Fruit fly (Drosophila melanogaster) whole organism, embryonic: Measurements from ENCODE around the gene CG18788.

Experiments used
- Aef1 ChIP-seq: fragments of 200-800 bp; sonication (Bioruptor generic); IDR thresholded peaks from 3 replicates; pipeline ENCODE4 v1.3.6; 2022; ENCODE audit warnings: missing biosample characterization, missing genetic modification characterization
- CG11504 ChIP-seq: fragments of 200-800 bp; sonication (Bioruptor generic); optimal IDR thresholded peaks from 3 replicates; lab custom pipeline; 2019; ENCODE audit warnings: missing biosample characterization, mild to moderate bottlenecking, missing genetic modification characterization, moderate library complexity
- CG12219 ChIP-seq: fragments of 200-800 bp; sonication (Bioruptor generic); optimal IDR thresholded peaks from 3 replicates; lab custom pipeline; 2018; ENCODE audit warnings: missing biosample characterization, mild to moderate bottlenecking, missing genetic modification characterization
- CG12659 ChIP-seq: fragments of 200-800 bp; sonication (Bioruptor generic); optimal IDR thresholded peaks from 3 replicates; lab custom pipeline; 2017; ENCODE audit warnings: mild to moderate bottlenecking, missing biosample characterization, missing genetic modification reagents, missing genetic modification characterization
- CG13894 ChIP-seq: fragments of 200-800 bp; sonication (Bioruptor generic); optimal IDR thresholded peaks from 3 replicates; lab custom pipeline; 2018; ENCODE audit warnings: missing biosample characterization, mild to moderate bottlenecking, missing genetic modification characterization, moderate library complexity
- CG15479 ChIP-seq: fragments of 200-800 bp; sonication (Bioruptor generic); optimal IDR thresholded peaks from 3 replicates; lab custom pipeline; 2019; ENCODE audit warnings: missing biosample characterization, mild to moderate bottlenecking, missing genetic modification characterization, moderate library complexity
- CG17361 ChIP-seq: fragments of 200-800 bp; sonication (Bioruptor generic); IDR thresholded peaks from 3 replicates; pipeline ENCODE4 v1.3.6; 2022; ENCODE audit warnings: missing biosample characterization, missing genetic modification characterization
- CG18599 ChIP-seq: fragments of 200-800 bp; sonication (Bioruptor generic); optimal IDR thresholded peaks from 3 replicates; lab custom pipeline; 2017; ENCODE audit warnings: missing biosample characterization, missing genetic modification characterization, mild to moderate bottlenecking, moderate library complexity, missing genetic modification reagents
- CG30020 ChIP-seq: fragments of 200-800 bp; optimal IDR thresholded peaks from 2 replicates; lab custom pipeline; 2019; ENCODE audit warnings: missing biosample characterization, mild to moderate bottlenecking, missing genetic modification characterization, moderate library complexity
- CG30431 ChIP-seq: fragments of 200-800 bp; sonication (Bioruptor generic); optimal IDR thresholded peaks from 2 replicates; lab custom pipeline; 2017; ENCODE audit warnings: missing biosample characterization, missing genetic modification characterization
- CG34376 ChIP-seq: fragments of 200-800 bp; sonication (Bioruptor generic); optimal IDR thresholded peaks from 2 replicates; lab custom pipeline; 2018; ENCODE audit warnings: missing biosample characterization, mild to moderate bottlenecking, missing genetic modification characterization
- CG34422 ChIP-seq: fragments of 200-800 bp; sonication (Bioruptor generic); IDR thresholded peaks from 3 replicates; pipeline ENCODE4 v1.3.6; 2022; ENCODE audit warnings: missing biosample characterization, missing genetic modification characterization
- CG3726 ChIP-seq: fragments of 200-800 bp; sonication (Bioruptor generic); IDR thresholded peaks from 3 replicates; pipeline ENCODE4, ENCODE4 v1.3.6; 2022; ENCODE audit warnings: missing biosample characterization, missing genetic modification characterization
- CG3995 ChIP-seq: fragments of 200-800 bp; sonication (Bioruptor generic); optimal IDR thresholded peaks from 3 replicates; lab custom pipeline; 2016; ENCODE audit warnings: missing biosample characterization, missing genetic modification characterization
- CG6689 ChIP-seq: fragments of 200-800 bp; sonication (Bioruptor generic); IDR thresholded peaks from 2 replicates; pipeline ENCODE4 v1.3.6; 2022; ENCODE audit warnings: missing biosample characterization, missing genetic modification characterization
- CG6854 ChIP-seq: fragments of 200-800 bp; sonication (Bioruptor generic); optimal IDR thresholded peaks from 3 replicates; lab custom pipeline; 2017; ENCODE audit warnings: missing biosample characterization, mild to moderate bottlenecking, missing genetic modification characterization
- CG7928 ChIP-seq: fragments of 200-800 bp; sonication (Bioruptor generic); optimal IDR thresholded peaks from 2 replicates; lab custom pipeline; 2017; ENCODE audit warnings: missing biosample characterization, mild to moderate bottlenecking, missing genetic modification characterization
- CG8290 ChIP-seq, 3 experiments: fragments of 200-800 bp; sonication (Bioruptor generic); optimal IDR thresholded peaks; 2 replicates each; lab custom pipeline; 2016 to 2019; ENCODE audit warnings: missing biosample characterization in 3 of 3, missing genetic modification characterization in 3 of 3, mild to moderate bottlenecking in 2 of 3, moderate library complexity in 1 of 3
- CG8944 ChIP-seq: fragments of 200-800 bp; sonication (Bioruptor generic); optimal IDR thresholded peaks from 3 replicates; lab custom pipeline; 2016; ENCODE audit warnings: missing biosample characterization, missing genetic modification characterization
- CG9437 ChIP-seq: fragments of 200-800 bp; sonication (Bioruptor generic); optimal IDR thresholded peaks from 2 replicates; lab custom pipeline; 2018; ENCODE audit warnings: missing biosample characterization, mild to moderate bottlenecking, missing genetic modification characterization
- CG9727 ChIP-seq: fragments of 200-800 bp; sonication (Bioruptor generic); optimal IDR thresholded peaks from 3 replicates; lab custom pipeline; 2017; ENCODE audit warnings: missing biosample characterization, mild to moderate bottlenecking, missing genetic modification characterization
- CG9817 ChIP-seq: fragments of 200-800 bp; sonication (Bioruptor generic); optimal IDR thresholded peaks from 2 replicates; lab custom pipeline; 2018; ENCODE audit warnings: missing biosample characterization, mild to moderate bottlenecking, missing genetic modification characterization, moderate library complexity
- Dip2 ChIP-seq: fragments of 200-800 bp; sonication (Bioruptor generic); IDR thresholded peaks from 2 replicates; pipeline ENCODE4 v1.3.6; 2022; ENCODE audit warnings: missing biosample characterization, missing genetic modification characterization
- Dref ChIP-seq: fragments of 200-800 bp; sonication (Bioruptor generic); IDR thresholded peaks from 2 replicates; pipeline ENCODE4 v1.3.6; 2022; ENCODE audit warnings: missing biosample characterization, missing genetic modification characterization
- E2f2 ChIP-seq: fragments of 200-800 bp; sonication (Bioruptor generic); IDR thresholded peaks from 2 replicates; pipeline ENCODE4 v1.3.6; 2022; ENCODE audit warnings: missing biosample characterization, missing genetic modification characterization
- Med ChIP-seq: fragments of 200-800 bp; sonication (Bioruptor generic); peaks from one replicate; lab custom pipeline; 2016; ENCODE audit warnings: missing biosample characterization, missing genetic modification characterization, mild to moderate bottlenecking, inconsistent platforms, moderate library complexity
- Rx ChIP-seq: fragments of 200-800 bp; sonication (Bioruptor generic); IDR thresholded peaks from 2 replicates; pipeline ENCODE4 v1.3.6; 2022; ENCODE audit warnings: missing biosample characterization, missing genetic modification characterization
- Sry-β ChIP-seq: fragments of 200-800 bp; sonication (Bioruptor generic); optimal IDR thresholded peaks from 2 replicates; lab custom pipeline; 2018; ENCODE audit warnings: missing biosample characterization, mild to moderate bottlenecking, missing genetic modification characterization, moderate library complexity
- Taf1 ChIP-seq: fragments of 200-800 bp; sonication (Bioruptor generic); IDR thresholded peaks from 2 replicates; pipeline ENCODE4 v1.3.6; 2022; ENCODE audit warnings: missing biosample characterization, missing genetic modification characterization
- Trl ChIP-seq, 3 experiments: fragments of >200 bp in 2 of 3; fragments of 200-800 bp in 1 of 3; sonication (Bioruptor generic) in 1 of 3; optimal IDR thresholded peaks; 2 replicates in 1 of 3; 3 replicates in 2 of 3; lab custom pipeline; 2016 to 2017; ENCODE audit warnings: missing biosample characterization in 1 of 3, missing genetic modification characterization in 1 of 3
- bcd ChIP-seq: fragments of 200-800 bp; sonication (Bioruptor generic); optimal IDR thresholded peaks from 2 replicates; lab custom pipeline; 2017; ENCODE audit warnings: missing biosample characterization, mild to moderate bottlenecking, missing genetic modification characterization
- chm ChIP-seq: fragments of 200-800 bp; sonication (Bioruptor generic); IDR thresholded peaks from 2 replicates; pipeline ENCODE4 v1.3.6; 2022; ENCODE audit warnings: missing biosample characterization, missing genetic modification characterization
- chn ChIP-seq: fragments of 200-800 bp; sonication (Bioruptor generic); optimal IDR thresholded peaks from 2 replicates; lab custom pipeline; 2016; ENCODE audit warnings: missing biosample characterization, missing genetic modification characterization
- dysf ChIP-seq: fragments of 200-800 bp; sonication (Bioruptor generic); IDR thresholded peaks from 3 replicates; pipeline ENCODE4 v1.3.6; 2022; ENCODE audit warnings: missing biosample characterization, missing genetic modification characterization
- emc ChIP-seq: fragments of 200-800 bp; sonication (Bioruptor generic); optimal IDR thresholded peaks from 2 replicates; lab custom pipeline; 2016; ENCODE audit warnings: missing biosample characterization, missing genetic modification characterization
- gcm2 ChIP-seq: fragments of 200-800 bp; sonication (Bioruptor generic); optimal IDR thresholded peaks from 2 replicates; lab custom pipeline; 2016; ENCODE audit warnings: missing biosample characterization, missing genetic modification characterization
- grau ChIP-seq: fragments of 200-800 bp; optimal IDR thresholded peaks from 3 replicates; lab custom pipeline; 2019; ENCODE audit warnings: missing biosample characterization, mild to moderate bottlenecking, missing genetic modification characterization, moderate library complexity
- gro ChIP-seq: fragments of 200-800 bp; sonication (Bioruptor generic); optimal IDR thresholded peaks from 2 replicates; lab custom pipeline; 2016; ENCODE audit warnings: missing biosample characterization, missing genetic modification characterization
- ham ChIP-seq: fragments of 200-800 bp; sonication (Bioruptor generic); IDR thresholded peaks from 2 replicates; pipeline ENCODE4 v1.3.6; 2022; ENCODE audit warnings: missing biosample characterization, missing genetic modification characterization
- hth ChIP-seq: fragments of >200 bp; optimal IDR thresholded peaks from 2 replicates; lab custom pipeline; 2017; ENCODE audit warnings: inconsistent platforms
- knrl ChIP-seq: fragments of 200-800 bp; sonication (Bioruptor generic); IDR thresholded peaks from 3 replicates; pipeline ENCODE4 v1.3.6; 2022; ENCODE audit warnings: missing biosample characterization, missing genetic modification characterization; ENCODE audit not compliant: partially characterized antibody
- lbe ChIP-seq: fragments of 200-800 bp; sonication (Bioruptor generic); optimal IDR thresholded peaks from 2 replicates; lab custom pipeline; 2016; ENCODE audit warnings: missing biosample characterization, mild to moderate bottlenecking, missing genetic modification characterization
- nerfin-1 ChIP-seq: fragments of 200-800 bp; sonication (Bioruptor generic); optimal IDR thresholded peaks from 3 replicates; lab custom pipeline; 2019; ENCODE audit warnings: missing biosample characterization, mild to moderate bottlenecking, missing genetic modification characterization, moderate library complexity
- nerfin-2 ChIP-seq: fragments of 200-800 bp; sonication (Bioruptor generic); IDR thresholded peaks from 2 replicates; pipeline ENCODE4 v1.3.6; 2022; ENCODE audit warnings: missing biosample characterization, missing genetic modification characterization; ENCODE audit not compliant: partially characterized antibody
- sens-2 ChIP-seq: fragments of 200-800 bp; sonication (Bioruptor generic); IDR thresholded peaks from 2 replicates; pipeline ENCODE4 v1.3.6; 2022; ENCODE audit warnings: missing biosample characterization, missing genetic modification characterization
- so ChIP-seq: fragments of 200-800 bp; sonication (Bioruptor generic); IDR thresholded peaks from 3 replicates; pipeline ENCODE4 v1.3.6; 2022; ENCODE audit warnings: missing biosample characterization, missing genetic modification characterization
- zen2 ChIP-seq: fragments of 200-800 bp; sonication (Bioruptor generic); IDR thresholded peaks from 3 replicates; pipeline ENCODE4 v1.3.6; 2022; ENCODE audit warnings: missing biosample characterization, missing genetic modification characterization; ENCODE audit not compliant: partially characterized antibody

Gene CG18788

DNA sequence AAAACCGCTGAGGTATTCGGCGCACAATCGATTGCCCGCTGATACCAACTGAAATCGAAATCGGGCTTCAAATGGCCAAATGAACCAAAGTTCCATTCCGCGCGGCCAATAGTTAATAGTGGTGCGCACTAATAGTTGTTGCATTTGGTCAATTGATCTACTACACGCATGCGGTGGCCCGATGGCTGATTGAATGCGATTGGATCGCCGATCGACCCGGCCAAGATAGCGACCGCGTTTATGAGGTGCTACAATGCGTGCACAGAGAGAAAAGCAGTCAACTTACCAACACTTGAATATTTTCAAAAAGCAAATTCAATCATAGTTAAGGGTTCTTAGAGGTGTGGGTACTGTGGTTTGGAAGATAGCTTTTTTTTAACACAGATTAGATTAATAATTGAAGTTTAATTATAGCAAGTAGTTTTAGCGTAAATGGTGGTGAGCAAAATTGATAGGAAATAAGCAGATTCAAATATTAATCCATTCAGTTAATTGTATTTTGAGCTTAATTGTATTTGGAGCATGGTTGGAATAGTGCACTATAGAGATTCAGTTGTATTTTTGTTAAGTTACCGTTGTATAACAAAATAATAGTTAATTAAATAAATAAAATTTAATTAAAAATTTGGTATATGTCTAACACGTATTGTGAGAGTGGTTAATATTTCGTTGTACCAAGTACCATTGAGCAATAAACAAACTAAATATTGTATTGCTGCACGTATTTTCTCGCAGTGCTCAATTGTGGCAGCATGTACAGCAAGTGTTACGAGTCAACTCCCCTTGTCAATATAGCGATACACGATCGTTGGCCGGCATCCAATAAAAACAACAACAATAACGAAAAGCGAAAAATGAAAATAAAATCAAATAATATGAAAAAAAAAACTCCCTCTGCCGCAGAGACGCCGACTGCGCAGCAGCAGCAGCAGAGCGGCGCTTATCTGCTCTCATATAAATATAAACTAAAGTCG, 7.2 kb upstream of the CG18788 start (continued):
- TF ChIP-seq sens-2 (GFP tag; lab: Robert Waterston, UW) (no peak), grau (tag; lab: Kevin White, UChicago) (peak; percentile 70), emc (GFP tag; lab: Kevin White, UChicago) (no peak), chm (GFP tag; lab: Robert Waterston, UW) (0 out of 2 replicates have a peak, but pooled peaks have one; percentile 40), CG8944 (GFP tag; lab: Kevin White, UChicago) (peak; percentile 37), Sry-β (peak; percentile 8), gcm2 (GFP tag; lab: Kevin White, UChicago) (peak; percentile 47), CG6854 (GFP tag; lab: Kevin White, UChicago) (no peak), CG12659 (GFP tag; lab: Kevin White, UChicago) (peak; percentile 68), CG17361 (GFP tag; lab: Robert Waterston, UW) (peak; percentile 89), CG3995 (GFP tag; lab: Kevin White, UChicago) (no peak), hth (lab: Kevin White, UChicago) (no peak), Med (peak; percentile 75), Trl (optimal IDR thresholded peaks at IDR 0.05; lab: Kevin White, UChicago) (no peak), Trl (GFP tag; optimal IDR thresholded peaks at IDR 0.05; lab: Kevin White, UChicago) (no peak), CG7928 (GFP tag; lab: Kevin White, UChicago) (no peak), Taf1 (GFP tag; lab: Robert Waterston, UW) (peak; percentile 29; the same call in 1 of the 2 replicates), CG13894 (tag; lab: Kevin White, UChicago) (peak; percentile 1), Aef1 (GFP tag; lab: Robert Waterston, UW) (peak; percentile 61), CG6689 (GFP tag; lab: Robert Waterston, UW) (no peak; the same call in none of the 2 replicates), CG15479 (GFP tag; lab: Kevin White, UChicago) (no peak), CG18599 (GFP tag; lab: Kevin White, UChicago) (peak; percentile 56), CG9817 (tag; lab: Kevin White, UChicago) (peak; percentile 24), Dref (peak; percentile 45), E2f2 (peak; percentile 36), CG30020 (tag; lab: Kevin White, UChicago) (peak; percentile 11), chn (peak; percentile 54), bcd (peak; percentile 60), zen2 (GFP tag; lab: Robert Waterston, UW) (0 out of 3 replicates have a peak, but pooled peaks have one; percentile 29), knrl (no peak), CG12219 (GFP tag; lab: Kevin White, UChicago) (no peak), CG9437 (GFP tag; lab: Kevin White, UChicago) (peak; percentile 83), CG11504 (tag; lab: Kevin White, UChicago) (peak; percentile 72), nerfin-2 (GFP tag; lab: Robert Waterston, UW) (no peak), CG3726 (0 out of 3 replicates have a peak, but pooled peaks have one; percentile 47), CG9727 (peak; percentile 77), CG34422 (GFP tag; lab: Robert Waterston, UW) (peak; percentile 44; the same call in 2 of the 3 replicates), Rx (GFP tag; lab: Robert Waterston, UW) (peak; percentile 33; the same call in 1 of the 2 replicates), CG8290 (GFP tag; optimal IDR thresholded peaks at IDR 0.05; lab: Kevin White, UChicago) (no peak), CG8290 (tag; optimal IDR thresholded peaks at IDR 0.05; lab: Kevin White, UChicago) (peak in 1 of 2 experiments; percentile 69), dysf (GFP tag; lab: Robert Waterston, UW) (peak; percentile 65), nerfin-1 (peak; percentile 3), so (GFP tag; lab: Robert Waterston, UW) (peak; percentile 39; the same call in 1 of the 3 replicates), Dip2 (GFP tag; lab: Robert Waterston, UW) (no peak), CG30431 (GFP tag; lab: Kevin White, UChicago) (peak; percentile 60), lbe (peak; percentile 24), gro (no peak), CG34376 (GFP tag; lab: Kevin White, UChicago) (no peak), ham (GFP tag; lab: Robert Waterston, UW) (no peak)
